Worm (Caenorhabditis elegans) whole organism, midembryonic: ENCODE measurements around the gene R05H5.7.

Experiments used
- T22C8.4 ChIP-seq: fragments of 200-800 bp; sonication (Bioruptor generic); IDR thresholded peaks from 2 replicates; pipeline ENCODE4 v1.3.6; 2022; ENCODE audit warnings: missing genetic modification characterization, missing compliant biosample characterization
- cog-1 ChIP-seq: sonication (generic microtip); optimal IDR thresholded peaks from 2 replicates; lab custom pipeline; 2016; ENCODE audit warnings: missing genetic modification characterization, missing compliant biosample characterization
- flt-1 ChIP-seq: fragments of 200-800 bp; sonication (Bioruptor generic); IDR thresholded peaks from 2 replicates; pipeline ENCODE4 v1.3.6; 2022; ENCODE audit warnings: missing genetic modification characterization, missing compliant biosample characterization
- klf-2 ChIP-seq: fragments of 200-800 bp; sonication (Bioruptor generic); conservative IDR thresholded peaks from 2 replicates; pipeline ENCODE4 v1.3.6; 2022; ENCODE audit warnings: missing genetic modification reagents, missing genetic modification characterization, missing compliant biosample characterization
- med-1 ChIP-seq: sonication (generic microtip); optimal IDR thresholded peaks from 2 replicates; lab custom pipeline; 2017; ENCODE audit warnings: missing genetic modification characterization, mild to moderate bottlenecking, missing compliant biosample characterization, antibody characterized with exemption, missing genetic modification reagents; ENCODE audit not compliant: insufficient read depth
- ref-1 ChIP-seq: fragments of 200-800 bp; sonication (Bioruptor generic); conservative IDR thresholded peaks from 2 replicates; pipeline ENCODE4 v1.3.6; 2022; ENCODE audit warnings: missing genetic modification reagents, missing genetic modification characterization, missing compliant biosample characterization
- tab-1 ChIP-seq: fragments of 200-800 bp; sonication (Bioruptor generic); IDR thresholded peaks from 2 replicates; pipeline ENCODE4 v1.3.6; 2022; ENCODE audit warnings: missing genetic modification characterization, missing compliant biosample characterization
- ztf-23 ChIP-seq: fragments of 200-800 bp; sonication (Bioruptor generic); IDR thresholded peaks from 2 replicates; pipeline ENCODE4 v1.3.6; 2022; ENCODE audit warnings: missing genetic modification reagents, missing genetic modification characterization, missing compliant biosample characterization
- ztf-29 ChIP-seq: fragments of 200-800 bp; sonication (Bioruptor generic); IDR thresholded peaks from 2 replicates; pipeline ENCODE4 v1.3.6; 2022; ENCODE audit warnings: missing genetic modification reagents, missing genetic modification characterization, missing compliant biosample characterization

R05H5.7 gene

ce11 chrII:10218171-10218570, 25.9 kb downstream of the R05H5.7 start, which contains the start of gene ref-1:
Gene ref-1 (plus strand): TSS chrII:10218471.
- TF ChIP-seq klf-2 (GFP tag; lab: Robert Waterston, UW) (no peak), ztf-23 (no peak)

ce11 chrII:10220631-10221030, 28.3 kb downstream of the R05H5.7 start:
- TF ChIP-seq cog-1 (tag; lab: Kevin White, UChicago) (no peak), ztf-29 (GFP tag; lab: Robert Waterston, UW) (no peak), T22C8.4 (no peak), med-1 (GFP tag; lab: Kevin White, UChicago) (no peak), klf-2 (GFP tag; lab: Robert Waterston, UW) (no peak), tab-1 (no peak), ztf-23 (no peak), flt-1 (no peak)

ce11 chrII:10221627-10222026, 29.3 kb downstream of the R05H5.7 start:
- TF ChIP-seq klf-2 (GFP tag; lab: Robert Waterston, UW) (no peak), cog-1 (tag; lab: Kevin White, UChicago) (no peak), flt-1 (no peak), tab-1 (no peak), ztf-29 (GFP tag; lab: Robert Waterston, UW) (no peak), med-1 (GFP tag; lab: Kevin White, UChicago) (no peak), ztf-23 (no peak), ref-1 (GFP tag; lab: Robert Waterston, UW) (no peak), T22C8.4 (no peak)

DNA sequence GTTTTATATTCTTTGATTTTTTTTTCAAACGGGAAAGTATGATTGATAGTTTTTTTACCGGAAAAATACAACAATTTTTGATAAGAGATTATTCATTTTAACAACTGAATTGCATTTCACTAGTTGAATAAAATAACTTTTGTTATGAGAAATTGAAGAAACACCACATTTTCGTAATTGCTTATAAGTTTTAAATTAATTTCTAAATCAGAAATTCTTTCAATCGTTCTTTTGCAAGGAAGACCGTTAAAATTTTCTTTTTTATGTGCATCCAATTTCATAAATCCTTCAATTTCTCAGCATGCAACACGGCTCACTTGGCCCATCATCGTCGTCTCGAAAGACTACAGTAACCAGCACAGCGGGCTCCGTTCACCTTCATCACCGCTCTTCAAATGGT, 30.3 kb downstream of the R05H5.7 start, which contains the start of gene plc-3:
Gene plc-3 (plus strand): TSS at position 301 of the 400 bp plus-strand sequence.
- TF ChIP-seq ztf-23 (no peak), tab-1 (no peak), med-1 (GFP tag; lab: Kevin White, UChicago) (no peak), ref-1 (GFP tag; lab: Robert Waterston, UW) (no peak), flt-1 (no peak), T22C8.4 (no peak), klf-2 (GFP tag; lab: Robert Waterston, UW) (no peak), ztf-29 (GFP tag; lab: Robert Waterston, UW) (no peak), cog-1 (tag; lab: Kevin White, UChicago) (no peak)

ce11 chrII:10227030-10227429, 34.7 kb downstream of the R05H5.7 start, which contains the start of gene srh-135:
Gene srh-135 (minus strand): TSS chrII:10227130.
- TF ChIP-seq flt-1 (no peak), T22C8.4 (no peak), ref-1 (GFP tag; lab: Robert Waterston, UW) (no peak), tab-1 (no peak), ztf-29 (GFP tag; lab: Robert Waterston, UW) (no peak), klf-2 (GFP tag; lab: Robert Waterston, UW) (no peak), ztf-23 (no peak), cog-1 (tag; lab: Kevin White, UChicago) (no peak), med-1 (GFP tag; lab: Kevin White, UChicago) (no peak)

DNA sequence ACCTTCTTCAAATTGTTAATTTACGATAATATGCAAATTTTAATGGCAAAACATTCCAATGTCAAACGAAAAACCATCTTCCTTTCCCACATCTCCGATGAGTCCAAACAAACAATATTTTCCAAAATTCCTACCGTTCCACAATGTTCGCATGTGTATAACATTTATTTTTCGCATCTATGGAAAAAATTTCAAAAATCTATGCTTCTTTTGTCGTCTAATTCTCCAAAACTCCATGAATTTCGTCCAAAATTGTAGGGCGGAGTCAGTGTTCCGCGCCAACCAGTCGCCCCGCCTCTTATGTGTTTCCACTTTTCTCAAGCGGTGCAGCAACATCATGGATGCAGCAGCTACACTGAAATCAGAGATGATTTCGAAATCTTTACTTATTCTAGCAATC, 38.7 kb downstream of the R05H5.7 start, which contains the start of gene T01E8.8:
Gene T01E8.8 (plus strand): TSS at position 301 of the 400 bp plus-strand sequence.
- no peak for TF ChIP-seq ztf-29 (GFP tag; lab: Robert Waterston, UW)
- no peak for TF ChIP-seq flt-1
- TF ChIP-seq cog-1 (tag; lab: Kevin White, UChicago): no peak
- TF ChIP-seq med-1 (GFP tag; lab: Kevin White, UChicago): no peak
- no peak for TF ChIP-seq T22C8.4
- TF ChIP-seq tab-1: no peak
- TF ChIP-seq ztf-23: no peak
- TF ChIP-seq ref-1 (GFP tag; lab: Robert Waterston, UW): no peak

- TF ChIP-seq T22C8.4: no peak
- no peak for TF ChIP-seq ref-1 (GFP tag; lab: Robert Waterston, UW)
Measured at ce11 chrII:10231874-10232273, 39.6 kb downstream of the R05H5.7 start.

ce11 chrII:10234398-10234797, 42.1 kb downstream of the R05H5.7 start, which contains the start of gene ubxn-5:
Gene ubxn-5 (minus strand): TSS chrII:10234498.
- TF ChIP-seq med-1 (GFP tag; lab: Kevin White, UChicago) (no peak), tab-1 (no peak), cog-1 (tag; lab: Kevin White, UChicago) (no peak), klf-2 (GFP tag; lab: Robert Waterston, UW) (no peak), T22C8.4 (no peak), ztf-23 (no peak), ref-1 (GFP tag; lab: Robert Waterston, UW) (no peak), ztf-29 (GFP tag; lab: Robert Waterston, UW) (no peak), flt-1 (no peak)

- TF ChIP-seq T22C8.4 (no peak), cog-1 (tag; lab: Kevin White, UChicago) (no peak), med-1 (GFP tag; lab: Kevin White, UChicago) (no peak), ztf-29 (GFP tag; lab: Robert Waterston, UW) (no peak), ref-1 (GFP tag; lab: Robert Waterston, UW) (no peak), flt-1 (no peak), ztf-23 (no peak), tab-1 (no peak), klf-2 (GFP tag; lab: Robert Waterston, UW) (no peak)
Measured at ce11 chrII:10239595-10239994, 47.3 kb downstream of the R05H5.7 start, which contains the start of gene mec-15. Gene mec-15 (minus strand): TSS chrII:10239695.

ce11 chrII:10242294-10242693, 50.0 kb downstream of the R05H5.7 start, which contains the start of gene mrps-14:
Gene mrps-14 (minus strand): TSS chrII:10242490.
- no peak for TF ChIP-seq flt-1
- no peak for TF ChIP-seq tab-1
- TF ChIP-seq ref-1 (GFP tag; lab: Robert Waterston, UW): no peak
- no peak for TF ChIP-seq klf-2 (GFP tag; lab: Robert Waterston, UW)
- no peak for TF ChIP-seq cog-1 (tag; lab: Kevin White, UChicago)
- no peak for TF ChIP-seq T22C8.4
- TF ChIP-seq ztf-23: no peak
- no peak for TF ChIP-seq med-1 (GFP tag; lab: Kevin White, UChicago)
- no peak for TF ChIP-seq ztf-29 (GFP tag; lab: Robert Waterston, UW)
